Fruit fly (Drosophila melanogaster): ENCODE data around the gene ATPsyngamma.

DNA sequence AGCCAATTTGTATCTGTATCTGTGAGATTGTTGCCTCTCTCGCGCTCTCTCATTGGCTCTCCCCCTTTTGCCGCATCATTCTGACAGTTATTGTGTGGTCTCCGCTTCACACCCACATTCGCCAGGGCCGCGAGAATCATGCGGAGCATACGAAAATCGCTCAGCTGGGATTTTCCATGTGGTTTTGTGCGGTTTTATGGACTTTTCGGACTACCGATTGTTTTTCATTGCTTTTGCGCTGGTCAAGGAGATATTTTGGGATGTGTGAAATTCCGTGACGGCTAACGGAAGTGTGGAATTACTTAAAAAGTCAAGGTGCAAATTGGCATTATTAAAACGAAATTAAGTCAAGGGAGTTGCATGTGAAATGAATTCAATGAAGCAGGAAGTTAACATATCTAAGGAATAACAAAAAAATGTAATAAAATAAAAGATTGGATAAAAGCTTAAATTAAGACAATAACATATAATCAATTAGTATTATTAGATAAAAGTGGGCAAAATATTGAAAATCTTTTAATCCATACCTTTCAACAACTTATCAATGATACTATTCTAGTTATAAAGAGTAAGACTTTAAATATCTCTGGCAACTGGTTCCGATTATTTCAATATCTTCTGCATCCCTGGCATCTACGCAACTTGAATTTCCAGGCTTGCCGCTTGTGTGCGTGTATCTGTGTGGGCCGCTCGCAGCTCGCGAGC, 23.3 kb upstream of the ATPsyngamma start:
- TF ChIP-seq cic (GFP tag; optimal IDR thresholded peaks at IDR 0.05): no peak
- TF ChIP-seq kay (GFP tag; ENCODE audit: borderline replicate concordance): no peak
- peak; percentile 16 for TF ChIP-seq tj (GFP tag; optimal IDR thresholded peaks at IDR 0.05)
- peak in 1 of 2 experiments; percentile 89 for TF ChIP-seq cnc (optimal IDR thresholded peaks at IDR 0.05)
- no peak for TF ChIP-seq Clk (GFP tag; optimal IDR thresholded peaks at IDR 0.05)
- peak; percentile 29 for TF ChIP-seq CG11617 (GFP tag; optimal IDR thresholded peaks at IDR 0.05)
- TF ChIP-seq CG14711 (tag; optimal IDR thresholded peaks at IDR 0.05): no peak
- no peak for TF ChIP-seq CG12768 (GFP tag; optimal IDR thresholded peaks at IDR 0.05)

Data from whole organism, adult.